Worm (Caenorhabditis elegans) whole organism, L3 larva: Measurements from ENCODE around the gene nduc-2.

ENCODE experiments used
- ZK546.5 ChIP-seq: sonication (generic microtip); optimal IDR thresholded peaks from 2 replicates; lab custom pipeline; 2017; ENCODE audit warnings: missing biosample characterization, missing genetic modification characterization
- ceh-82 ChIP-seq: fragments of 150-350 bp; optimal IDR thresholded peaks from 2 replicates; lab custom pipeline; 2014; ENCODE audit warnings: missing biosample characterization, missing genetic modification characterization
- ceh-9 ChIP-seq: sonication (generic microtip); optimal IDR thresholded peaks from 2 replicates; lab custom pipeline; 2018; ENCODE audit warnings: missing biosample characterization, missing genetic modification characterization
- egl-27 ChIP-seq: sonication (generic microtip); optimal IDR thresholded peaks from 4 replicates; lab custom pipeline; 2017; ENCODE audit warnings: missing biosample characterization, missing genetic modification reagents, missing genetic modification characterization
- fkh-10 ChIP-seq: sonication (generic microtip); optimal IDR thresholded peaks from 2 replicates; lab custom pipeline; 2017; ENCODE audit warnings: missing biosample characterization, missing genetic modification reagents, missing genetic modification characterization
- jun-1 ChIP-seq: fragments of 150-350 bp; optimal IDR thresholded peaks from 2 replicates; lab custom pipeline; 2014; ENCODE audit warnings: missing biosample characterization, missing genetic modification reagents, missing genetic modification characterization
- nhr-237 ChIP-seq: fragments of 150-350 bp; optimal IDR thresholded peaks from 2 replicates; lab custom pipeline; 2014; ENCODE audit warnings: missing biosample characterization, missing genetic modification characterization
- skn-1 ChIP-seq: fragments of 150-350 bp; optimal IDR thresholded peaks from 2 replicates; lab custom pipeline; 2014; ENCODE audit warnings: missing biosample characterization, missing genetic modification characterization
- unc-62 ChIP-seq: fragments of 150-350 bp; sonication (generic microtip); optimal IDR thresholded peaks from 4 replicates; lab custom pipeline; 2014; ENCODE audit warnings: missing biosample characterization, missing genetic modification reagents, missing genetic modification characterization
- ztf-11 ChIP-seq: fragments of 150-350 bp; optimal IDR thresholded peaks from 2 replicates; lab custom pipeline; 2014; ENCODE audit warnings: missing biosample characterization, missing genetic modification characterization

- TF ChIP-seq ZK546.5 (tag; lab: Kevin White, UChicago) = no peak
- TF ChIP-seq skn-1 (tag; lab: Kevin White, UChicago) = no peak
- TF ChIP-seq jun-1 (tag; lab: Kevin White, UChicago) = no peak
- no peak for TF ChIP-seq fkh-10 (GFP tag; lab: Kevin White, UChicago)
- TF ChIP-seq ztf-11 (tag; lab: Kevin White, UChicago) = no peak
- no peak for TF ChIP-seq ceh-9
- TF ChIP-seq nhr-237 (tag; lab: Kevin White, UChicago) = no peak
- no peak for TF ChIP-seq egl-27 (tag; lab: Kevin White, UChicago)
- no peak for TF ChIP-seq ceh-82 (tag; lab: Kevin White, UChicago)
- no peak for TF ChIP-seq unc-62
These were observed 24.8 kb downstream of the nduc-2 start for ce11 chrIII:2811410-2811809.
